Worm (Caenorhabditis elegans): ENCODE data around the gene C07G1.6.

- no peak for TF ChIP-seq ceh-91 (GFP tag; IDR thresholded peaks at IDR 0.05)
- TF ChIP-seq ama-1 (optimal IDR thresholded peaks at IDR 0.05), result no peak
- no peak for TF ChIP-seq ama-1 (GFP tag; optimal IDR thresholded peaks at IDR 0.05)
- no peak for TF ChIP-seq Y67H2A.10 (GFP tag; conservative IDR thresholded peaks at IDR 0.05)
- no peak for TF ChIP-seq efl-1 (GFP tag; optimal IDR thresholded peaks at IDR 0.05)
- no peak for TF ChIP-seq snpc-1.1 (tag; optimal IDR thresholded peaks at IDR 0.05; ENCODE audit: insufficient read depth)
Observed at ce11 chrIV:8247341-8247740, 37.1 kb upstream of the C07G1.6 start.
